Worm (Caenorhabditis elegans) whole organism, L4 larva: ENCODE data around the gene col-124.

Experiments used
- F26F4.8 ChIP-seq: fragments of 200-800 bp; sonication (Bioruptor generic); conservative IDR thresholded peaks from 2 replicates; pipeline ENCODE4 v1.3.6; 2022; ENCODE audit warnings: missing genetic modification characterization, missing compliant biosample characterization
- F37D6.2 ChIP-seq: sonication (generic microtip); optimal IDR thresholded peaks from 2 replicates; lab custom pipeline; 2016; ENCODE audit warnings: mild to moderate bottlenecking, missing genetic modification characterization, missing compliant biosample characterization
- F44E2.7 ChIP-seq: fragments of 200-800 bp; sonication (Bioruptor generic); IDR thresholded peaks from 2 replicates; pipeline ENCODE4 v2.1.2; 2022; ENCODE audit warnings: missing genetic modification characterization, missing compliant biosample characterization
- F49E8.2 ChIP-seq: sonication (generic microtip); optimal IDR thresholded peaks from 2 replicates; lab custom pipeline; 2016; ENCODE audit warnings: missing compliant biosample characterization, mild to moderate bottlenecking, missing genetic modification characterization, borderline replicate concordance
- T26A8.4 ChIP-seq: fragments of 200-800 bp; sonication (Bioruptor generic); IDR thresholded peaks from 2 replicates; pipeline ENCODE4 v1.3.6; 2022; ENCODE audit warnings: missing genetic modification characterization, missing compliant biosample characterization
- Y5F2A.4 ChIP-seq: fragments of 200-800 bp; sonication (Bioruptor generic); optimal IDR thresholded peaks from 2 replicates; lab custom pipeline; 2018; ENCODE audit warnings: mild to moderate bottlenecking, missing genetic modification characterization, missing compliant biosample characterization
- Y75B8A.6 ChIP-seq: fragments of 200-800 bp; sonication (Bioruptor generic); IDR thresholded peaks from 2 replicates; pipeline ENCODE4 v1.3.6; 2022; ENCODE audit warnings: missing genetic modification reagents, missing genetic modification characterization, missing compliant biosample characterization
- aly-2 ChIP-seq: sonication (generic microtip); optimal IDR thresholded peaks from 2 replicates; lab custom pipeline; 2018; ENCODE audit warnings: missing biosample characterization, missing genetic modification characterization
- ceh-28 ChIP-seq: fragments of 150-350 bp; optimal IDR thresholded peaks from 2 replicates; lab custom pipeline; 2014; ENCODE audit warnings: missing biosample characterization, missing genetic modification reagents, missing genetic modification characterization
- ceh-32 ChIP-seq: sonication (generic microtip); optimal IDR thresholded peaks from 2 replicates; lab custom pipeline; 2016; ENCODE audit warnings: mild to moderate bottlenecking, missing genetic modification characterization, missing compliant biosample characterization; ENCODE audit not compliant: poor library complexity
- ceh-44 ChIP-seq: fragments of 200-800 bp; sonication (Bioruptor generic); IDR thresholded peaks from 2 replicates; pipeline ENCODE4 v1.3.6; 2022; ENCODE audit warnings: missing genetic modification reagents, missing genetic modification characterization, missing compliant biosample characterization
- daf-16 ChIP-seq, 3 experiments: sonication (generic microtip); optimal IDR thresholded peaks; 2 replicates each; lab custom pipeline; 2016 to 2017; ENCODE audit warnings: missing genetic modification characterization in 3 of 3, missing genetic modification reagents in 3 of 3, mild to moderate bottlenecking in 2 of 3, missing compliant biosample characterization in 2 of 3, missing biosample characterization in 1 of 3, moderate library complexity in 1 of 3
- daf-8 ChIP-seq: fragments of 200-800 bp; sonication (Bioruptor generic); IDR thresholded peaks from 2 replicates; pipeline ENCODE4 v1.3.6; 2022; ENCODE audit warnings: missing genetic modification characterization, missing compliant biosample characterization
- dmd-6 ChIP-seq: fragments of 200-800 bp; sonication (Bioruptor generic); IDR thresholded peaks from 2 replicates; pipeline ENCODE4 v1.3.6; 2022; ENCODE audit warnings: missing genetic modification reagents, missing genetic modification characterization, missing compliant biosample characterization
- duxl-1 ChIP-seq: sonication (generic microtip); optimal IDR thresholded peaks from 2 replicates; lab custom pipeline; 2016; ENCODE audit warnings: mild to moderate bottlenecking, missing genetic modification characterization, moderate library complexity, missing compliant biosample characterization; ENCODE audit not compliant: poor library complexity
- dve-1 ChIP-seq: sonication (generic microtip); optimal IDR thresholded peaks from 2 replicates; lab custom pipeline; 2017; ENCODE audit warnings: antibody characterized with exemption, mild to moderate bottlenecking, missing genetic modification characterization, missing compliant biosample characterization; ENCODE audit not compliant: insufficient read depth
- fkh-10 ChIP-seq: fragments of 150-350 bp; optimal IDR thresholded peaks from 2 replicates; lab custom pipeline; 2014; ENCODE audit warnings: missing biosample characterization, missing genetic modification reagents, missing genetic modification characterization
- gei-8 ChIP-seq: fragments of 200-800 bp; sonication (Bioruptor generic); optimal IDR thresholded peaks from 2 replicates; lab custom pipeline; 2018; ENCODE audit warnings: mild to moderate bottlenecking, missing genetic modification characterization, missing compliant biosample characterization
- hlh-11 ChIP-seq: fragments of 200-800 bp; sonication (Bioruptor generic); optimal IDR thresholded peaks from 2 replicates; lab custom pipeline; 2018; ENCODE audit warnings: mild to moderate bottlenecking, missing genetic modification characterization, missing compliant biosample characterization
- hlh-30 ChIP-seq: sonication (generic microtip); optimal IDR thresholded peaks from 2 replicates; lab custom pipeline; 2017; ENCODE audit warnings: antibody characterized with exemption, mild to moderate bottlenecking, missing genetic modification characterization, missing compliant biosample characterization; ENCODE audit not compliant: insufficient read depth
- jun-1 ChIP-seq: fragments of 150-350 bp; optimal IDR thresholded peaks from 2 replicates; lab custom pipeline; 2014; ENCODE audit warnings: missing biosample characterization, missing genetic modification reagents, missing genetic modification characterization
- lim-7 ChIP-seq: fragments of 200-800 bp; sonication (Bioruptor generic); IDR thresholded peaks from 2 replicates; pipeline ENCODE4 v1.3.6; 2022; ENCODE audit warnings: missing genetic modification characterization, missing compliant biosample characterization
- lin-1 ChIP-seq: fragments of 200-800 bp; sonication (Bioruptor generic); IDR thresholded peaks from 2 replicates; pipeline ENCODE4 v1.3.6; 2022; ENCODE audit warnings: missing genetic modification reagents, missing genetic modification characterization, missing compliant biosample characterization
- lin-29 ChIP-seq: fragments of 200-800 bp; sonication (Bioruptor generic); IDR thresholded peaks from 2 replicates; pipeline ENCODE4 v1.3.6; 2022; ENCODE audit warnings: missing genetic modification reagents, missing genetic modification characterization, missing compliant biosample characterization
- lir-3 ChIP-seq: sonication (generic microtip); optimal IDR thresholded peaks from 2 replicates; lab custom pipeline; 2016; ENCODE audit warnings: mild to moderate bottlenecking, missing genetic modification characterization, missing compliant biosample characterization
- mdt-29 ChIP-seq: fragments of 200-800 bp; sonication (Bioruptor generic); IDR thresholded peaks from 2 replicates; pipeline ENCODE4 v1.3.6; 2022; ENCODE audit warnings: missing genetic modification reagents, missing genetic modification characterization, missing compliant biosample characterization
- mep-1 ChIP-seq: fragments of 150-350 bp; sonication (generic microtip); optimal IDR thresholded peaks from 3 replicates; lab custom pipeline; 2014; ENCODE audit warnings: missing biosample characterization, missing genetic modification characterization
- nhr-25 ChIP-seq: sonication (generic microtip); optimal IDR thresholded peaks from 2 replicates; lab custom pipeline; 2017; ENCODE audit warnings: missing genetic modification characterization, mild to moderate bottlenecking, missing compliant biosample characterization, antibody characterized with exemption, moderate library complexity, borderline replicate concordance; ENCODE audit not compliant: insufficient read depth
- nhr-28 ChIP-seq: fragments of 150-350 bp; optimal IDR thresholded peaks from 2 replicates; lab custom pipeline; 2014; ENCODE audit warnings: missing biosample characterization, missing genetic modification characterization
- nhr-41 ChIP-seq: fragments of 200-800 bp; sonication (Bioruptor generic); IDR thresholded peaks from 2 replicates; pipeline ENCODE4 v1.3.6; 2022; ENCODE audit warnings: missing genetic modification reagents, missing genetic modification characterization, missing compliant biosample characterization
- nhr-77 ChIP-seq: fragments of 150-350 bp; optimal IDR thresholded peaks from 2 replicates; lab custom pipeline; 2014; ENCODE audit warnings: missing biosample characterization, missing genetic modification characterization
- php-3 ChIP-seq: fragments of 200-800 bp; sonication (Bioruptor generic); IDR thresholded peaks from 2 replicates; pipeline ENCODE4 v1.3.6; 2022; ENCODE audit warnings: missing genetic modification reagents, missing genetic modification characterization, missing compliant biosample characterization
- pqm-1 ChIP-seq: sonication (generic microtip); optimal IDR thresholded peaks from 2 replicates; lab custom pipeline; 2017; ENCODE audit warnings: missing biosample characterization, missing genetic modification characterization
- rbr-2 ChIP-seq: sonication (generic microtip); optimal IDR thresholded peaks from 2 replicates; lab custom pipeline; 2016; ENCODE audit warnings: missing genotype, missing genetic modification characterization, missing compliant biosample characterization
- saeg-2 ChIP-seq: fragments of 200-800 bp; sonication (Bioruptor generic); IDR thresholded peaks from 2 replicates; pipeline ENCODE4 v1.3.6; 2022; ENCODE audit warnings: missing genetic modification reagents, missing genetic modification characterization, missing compliant biosample characterization
- skn-1 ChIP-seq: fragments of 150-350 bp; optimal IDR thresholded peaks from 2 replicates; lab custom pipeline; 2014; ENCODE audit warnings: missing biosample characterization, missing genetic modification characterization
- snpc-1.2 ChIP-seq: fragments of 200-800 bp; sonication (Bioruptor generic); IDR thresholded peaks from 2 replicates; pipeline ENCODE4 v1.3.6; 2022; ENCODE audit warnings: missing genetic modification reagents, missing genetic modification characterization, missing compliant biosample characterization
- unc-130 ChIP-seq: sonication (generic microtip); optimal IDR thresholded peaks from 2 replicates; lab custom pipeline; 2016; ENCODE audit warnings: missing genetic modification reagents, missing genetic modification characterization, missing compliant biosample characterization
- vab-7 ChIP-seq: fragments of 200-800 bp; sonication (Bioruptor generic); IDR thresholded peaks from 2 replicates; pipeline ENCODE4 v1.3.6; 2022; ENCODE audit warnings: missing genetic modification reagents, missing genetic modification characterization, missing compliant biosample characterization

Gene col-124

ce11 chrIV:10232456-10232855 lies 16.2 kb downstream of the col-124 start, which contains the start of gene F01G10.4:
F01G10.4 (minus strand) TSS chrIV:10232556.
- TF ChIP-seq F26F4.8 (GFP tag; lab: Robert Waterston, UW) (no peak), daf-8 (GFP tag; lab: Robert Waterston, UW) (no peak), nhr-25 (tag; lab: Kevin White, UChicago) (no peak), rbr-2 (tag; lab: Kevin White, UChicago) (no peak), jun-1 (tag; lab: Kevin White, UChicago) (no peak), ceh-32 (tag; lab: Kevin White, UChicago) (no peak), F49E8.2 (no peak), lin-29 (GFP tag; lab: Robert Waterston, UW) (no peak), fkh-10 (GFP tag; lab: Kevin White, UChicago) (no peak)

DNA sequence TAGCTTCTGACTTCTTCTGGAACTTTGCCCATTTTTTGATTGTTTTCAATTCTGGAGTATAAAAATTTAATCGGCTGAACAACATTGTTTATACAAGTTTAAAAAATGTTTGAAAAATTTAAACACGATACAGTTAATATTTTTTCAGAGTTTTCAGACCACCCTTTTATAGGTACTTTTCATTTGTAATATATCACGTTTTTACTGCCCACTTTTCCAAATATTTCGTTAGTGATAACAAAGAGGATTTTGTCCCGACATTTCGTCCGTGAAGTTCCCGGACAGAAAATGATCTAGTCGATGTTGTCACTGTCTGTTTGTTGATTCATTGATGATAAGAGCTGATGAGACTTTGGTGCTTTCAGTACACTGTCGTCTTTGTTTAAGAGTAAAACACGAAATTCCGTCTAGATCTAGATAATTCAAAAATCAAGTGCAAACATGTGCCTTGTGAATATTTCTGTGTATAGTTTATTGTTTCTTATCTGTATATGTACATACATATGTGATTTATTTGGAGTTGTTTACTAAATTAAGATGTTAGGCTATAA lies 19.1 kb downstream of the col-124 start, which contains the start of gene ech-9:
TSS of gene ech-9 (minus strand) at position 51 of the 551 bp plus-strand sequence.
- TF ChIP-seq nhr-77 (tag; lab: Kevin White, UChicago), result no peak
- TF ChIP-seq daf-16 (GFP tag; optimal IDR thresholded peaks at IDR 0.05; lab: Kevin White, UChicago), result no peak
- peak; percentile 54 for TF ChIP-seq daf-16 (tag; optimal IDR thresholded peaks at IDR 0.05; lab: Kevin White, UChicago)
- TF ChIP-seq hlh-11 (tag; lab: Kevin White, UChicago), result peak; percentile 2
- TF ChIP-seq nhr-28 (tag; lab: Kevin White, UChicago), result peak; percentile 13
- TF ChIP-seq pqm-1 (tag; lab: Kevin White, UChicago), result peak; percentile 30
- TF ChIP-seq php-3 (GFP tag; lab: Robert Waterston, UW), result no peak
- no peak for TF ChIP-seq T26A8.4 (GFP tag; lab: Robert Waterston, UW)
- TF ChIP-seq Y75B8A.6 (GFP tag; lab: Robert Waterston, UW), result 0 out of 2 replicates have a peak, but pooled peaks have one; percentile 21
- TF ChIP-seq, all 104 proteins: peak for 5

DNA sequence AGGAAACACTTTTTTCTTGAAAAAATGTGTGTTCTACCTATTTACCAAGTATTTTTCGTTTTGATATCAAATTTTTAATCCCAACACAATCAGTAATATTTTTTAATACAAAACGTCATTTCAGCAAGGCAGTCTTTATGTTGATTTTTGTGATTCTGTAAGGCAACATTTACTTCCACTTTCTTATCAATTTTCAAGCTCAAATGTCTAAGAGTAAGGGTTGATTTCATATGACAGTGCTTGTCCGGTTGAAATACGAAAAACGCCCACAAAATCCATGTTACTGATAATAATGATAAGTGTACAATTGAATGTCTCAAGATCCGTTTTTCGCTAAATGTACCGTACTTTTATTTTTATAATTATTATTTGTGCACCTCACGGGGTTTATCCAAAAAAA lies 19.9 kb downstream of the col-124 start:
- no peak for TF ChIP-seq aly-2 (tag; lab: Kevin White, UChicago)
- TF ChIP-seq pqm-1 (tag; lab: Kevin White, UChicago), result peak; percentile 89
- TF ChIP-seq ceh-44 (GFP tag; lab: Robert Waterston, UW), result no peak
- TF ChIP-seq dve-1 (tag; lab: Kevin White, UChicago), result peak; percentile 74
- peak; percentile 71 for TF ChIP-seq dmd-6 (GFP tag; lab: Robert Waterston, UW)
- TF ChIP-seq lim-7, result no peak
- no peak for TF ChIP-seq F37D6.2 (tag; lab: Kevin White, UChicago)
- TF ChIP-seq lin-1 (GFP tag; lab: Robert Waterston, UW), result 0 out of 2 replicates have a peak, but pooled peaks have one; percentile 30
- TF ChIP-seq nhr-77 (tag; lab: Kevin White, UChicago), result peak; percentile 52
- peak; percentile 68 for TF ChIP-seq nhr-28 (tag; lab: Kevin White, UChicago)
- TF ChIP-seq snpc-1.2 (GFP tag; lab: Robert Waterston, UW), result no peak
- peak; percentile 52 for TF ChIP-seq hlh-11 (tag; lab: Kevin White, UChicago)
- TF ChIP-seq daf-16 (GFP tag; optimal IDR thresholded peaks at IDR 0.05; lab: Kevin White, UChicago), result no peak
- peak; percentile 60 for TF ChIP-seq daf-16 (tag; optimal IDR thresholded peaks at IDR 0.05; lab: Kevin White, UChicago)

ce11 chrIV:10239045-10239444 lies 22.8 kb downstream of the col-124 start, which contains the start of gene ech-8:
ech-8 (minus strand) TSS chrIV:10239176.
- TF ChIP-seq duxl-1 (tag; lab: Kevin White, UChicago) (no peak), ceh-44 (GFP tag; lab: Robert Waterston, UW) (no peak), gei-8 (GFP tag; lab: Kevin White, UChicago) (no peak), mep-1 (tag; lab: Kevin White, UChicago) (no peak), mdt-29 (GFP tag; lab: Robert Waterston, UW) (no peak), lir-3 (no peak), unc-130 (GFP tag; lab: Kevin White, UChicago) (no peak), dve-1 (tag; lab: Kevin White, UChicago) (peak; percentile 52), hlh-30 (tag; lab: Kevin White, UChicago) (no peak), nhr-41 (no peak), saeg-2 (no peak), dmd-6 (GFP tag; lab: Robert Waterston, UW) (no peak), F44E2.7 (GFP tag; lab: Robert Waterston, UW) (no peak), ceh-28 (tag; lab: Kevin White, UChicago) (no peak), skn-1 (tag; lab: Kevin White, UChicago) (no peak), vab-7 (GFP tag; lab: Robert Waterston, UW) (no peak), nhr-28 (tag; lab: Kevin White, UChicago) (peak; percentile 84), Y75B8A.6 (GFP tag; lab: Robert Waterston, UW) (no peak), nhr-77 (tag; lab: Kevin White, UChicago) (peak; percentile 32), php-3 (GFP tag; lab: Robert Waterston, UW) (peak; percentile 88), Y5F2A.4 (GFP tag; lab: Kevin White, UChicago) (no peak), daf-16 (GFP tag; optimal IDR thresholded peaks at IDR 0.05; lab: Kevin White, UChicago) (no peak), daf-16 (tag; optimal IDR thresholded peaks at IDR 0.05; lab: Kevin White, UChicago) (peak; percentile 79)
